Worm (Caenorhabditis elegans): ENCODE measurements around the gene flp-23.

Gene flp-23

ce11 chrIII:8613573-8613972, 37.0 kb upstream of the flp-23 start:
- TF ChIP-seq C08G9.2 (tag; optimal IDR thresholded peaks at IDR 0.05) (no peak), lim-6 (tag; optimal IDR thresholded peaks at IDR 0.05) (no peak), unc-55 (GFP tag; optimal IDR thresholded peaks at IDR 0.05) (no peak), hlh-15 (tag; optimal IDR thresholded peaks at IDR 0.05) (no peak), sox-2 (GFP tag; IDR thresholded peaks at IDR 0.05) (no peak), tbx-7 (tag; optimal IDR thresholded peaks at IDR 0.05) (no peak), npax-4 (tag; optimal IDR thresholded peaks at IDR 0.05) (no peak), Y22D7AL.16 (tag; optimal IDR thresholded peaks at IDR 0.05) (no peak), unc-3 (GFP tag; conservative IDR thresholded peaks at IDR 0.05) (no peak), unc-3 (tag; optimal IDR thresholded peaks at IDR 0.05) (no peak), fax-1 (tag; optimal IDR thresholded peaks at IDR 0.05) (no peak), unc-42 (tag; optimal IDR thresholded peaks at IDR 0.05) (no peak), ceh-34 (tag; optimal IDR thresholded peaks at IDR 0.05) (no peak), pha-2 (tag; optimal IDR thresholded peaks at IDR 0.05) (no peak), sox-4 (tag; optimal IDR thresholded peaks at IDR 0.05) (no peak), elt-2 (tag; optimal IDR thresholded peaks at IDR 0.05) (no peak)

- TF ChIP-seq C38D4.7 (GFP tag; optimal IDR thresholded peaks at IDR 0.05) = no peak
- no peak for TF ChIP-seq pros-1 (tag; optimal IDR thresholded peaks at IDR 0.05)
- TF ChIP-seq odd-2 (tag; optimal IDR thresholded peaks at IDR 0.05) = no peak
- peak; percentile 47 for TF ChIP-seq unc-42 (tag; optimal IDR thresholded peaks at IDR 0.05)
Observed at ce11 chrIII:8614490-8614889, 36.1 kb upstream of the flp-23 start, which contains the start of gene rha-2. Gene rha-2, minus strand, starts transcription at chrIII:8614569.

ce11 chrIII:8616587-8616986, 34.0 kb upstream of the flp-23 start, which contains the start of gene C06E1.11:
Gene C06E1.11, minus strand, starts transcription at chrIII:8616687.
- no peak for TF ChIP-seq ceh-19 (GFP tag; optimal IDR thresholded peaks at IDR 0.05)
- no peak for TF ChIP-seq sox-2 (GFP tag; IDR thresholded peaks at IDR 0.05)
- TF ChIP-seq nfya-1 (tag; optimal IDR thresholded peaks at IDR 0.05) = no peak
- TF ChIP-seq ahr-1 (tag; optimal IDR thresholded peaks at IDR 0.05) = no peak
- TF ChIP-seq lin-11 (tag; optimal IDR thresholded peaks at IDR 0.05) = no peak
- TF ChIP-seq unc-3 (GFP tag; conservative IDR thresholded peaks at IDR 0.05) = no peak
- no peak for TF ChIP-seq unc-3 (tag; optimal IDR thresholded peaks at IDR 0.05)
- no peak for TF ChIP-seq pha-2 (tag; optimal IDR thresholded peaks at IDR 0.05)
- no peak for TF ChIP-seq fax-1 (tag; optimal IDR thresholded peaks at IDR 0.05)
- no peak for TF ChIP-seq npax-4 (tag; optimal IDR thresholded peaks at IDR 0.05)
- no peak for TF ChIP-seq C08G9.2 (tag; optimal IDR thresholded peaks at IDR 0.05)
- TF ChIP-seq ceh-45 (GFP tag; IDR thresholded peaks at IDR 0.05) = no peak
- no peak for TF ChIP-seq K02D7.2 (tag; optimal IDR thresholded peaks at IDR 0.05)
- no peak for TF ChIP-seq che-1 (tag; optimal IDR thresholded peaks at IDR 0.05)
- TF ChIP-seq tbx-7 (tag; optimal IDR thresholded peaks at IDR 0.05) = no peak
- no peak for TF ChIP-seq F13H6.1 (tag; optimal IDR thresholded peaks at IDR 0.05)
- no peak for TF ChIP-seq ceh-22 (tag; optimal IDR thresholded peaks at IDR 0.05)
- no peak for TF ChIP-seq dmd-4 (tag; optimal IDR thresholded peaks at IDR 0.05; ENCODE audit: borderline replicate concordance)
- no peak for TF ChIP-seq sox-4 (tag; optimal IDR thresholded peaks at IDR 0.05)
- no peak for TF ChIP-seq C38D4.7 (GFP tag; optimal IDR thresholded peaks at IDR 0.05)
- no peak for TF ChIP-seq K09A11.1 (tag; optimal IDR thresholded peaks at IDR 0.05; ENCODE audit: insufficient read depth)

ce11 chrIII:8618412-8618960, 32.1 kb upstream of the flp-23 start, which contains the start of gene C13G5.2:
Gene C13G5.2, minus strand, starts transcription at chrIII:8618462.
- TF ChIP-seq ceh-6 (GFP tag; optimal IDR thresholded peaks at IDR 0.05) (no peak), nfya-1 (tag; optimal IDR thresholded peaks at IDR 0.05) (no peak), madf-2 (tag; optimal IDR thresholded peaks at IDR 0.05) (no peak), pag-3 (tag; optimal IDR thresholded peaks at IDR 0.05; ENCODE audit: borderline replicate concordance) (no peak), ztf-16 (tag; optimal IDR thresholded peaks at IDR 0.05) (no peak), ceh-22 (tag; optimal IDR thresholded peaks at IDR 0.05) (no peak), tbx-7 (tag; optimal IDR thresholded peaks at IDR 0.05) (no peak), fax-1 (tag; optimal IDR thresholded peaks at IDR 0.05) (no peak), ceh-31 (tag; optimal IDR thresholded peaks at IDR 0.05) (no peak), tbx-2 (tag; optimal IDR thresholded peaks at IDR 0.05) (no peak)

All from whole organism, late embryonic.